Worm (Caenorhabditis elegans) whole organism, early embryonic: Measurements from ENCODE around the gene srd-33.

Experiments
- ama-1 ChIP-seq: fragments of 150-350 bp; optimal IDR thresholded peaks from 2 replicates; lab custom pipeline; 2014
- flt-1 ChIP-seq: fragments of 200-800 bp; sonication (Bioruptor generic); IDR thresholded peaks from 2 replicates; pipeline ENCODE4 v1.3.6; 2022; ENCODE audit warnings: missing genetic modification characterization, missing compliant biosample characterization
- hmbx-1 ChIP-seq: sonication (generic microtip); optimal IDR thresholded peaks from 2 replicates; lab custom pipeline; 2016; ENCODE audit warnings: mild to moderate bottlenecking, missing genetic modification characterization, missing compliant biosample characterization
- sea-1 ChIP-seq: fragments of 200-800 bp; sonication (Bioruptor generic); conservative IDR thresholded peaks from 2 replicates; pipeline ENCODE4 v1.3.6; 2022; ENCODE audit warnings: missing genetic modification characterization, missing compliant biosample characterization
- tbx-11 ChIP-seq: fragments of 200-800 bp; sonication (Bioruptor generic); IDR thresholded peaks from 2 replicates; pipeline ENCODE4 v1.3.6; 2022; ENCODE audit warnings: missing genetic modification characterization, missing compliant biosample characterization
- tra-4 ChIP-seq: sonication (generic microtip); optimal IDR thresholded peaks from 2 replicates; lab custom pipeline; 2017; ENCODE audit warnings: missing genetic modification characterization, missing compliant biosample characterization

- TF ChIP-seq tbx-11 (GFP tag; lab: Robert Waterston, UW): no peak
- TF ChIP-seq ama-1 (lab: Kevin White, UChicago): no peak
- no peak for TF ChIP-seq flt-1 (GFP tag; lab: Robert Waterston, UW)
- TF ChIP-seq tra-4: no peak
- TF ChIP-seq sea-1 (GFP tag; lab: Robert Waterston, UW): no peak
- TF ChIP-seq hmbx-1 (tag; lab: Kevin White, UChicago): no peak
Measured at ce11 chrV:4860525-4860924, 11.6 kb upstream of the srd-33 start.
